Worm (Caenorhabditis elegans) whole organism, late embryonic: ENCODE data around the gene Y116A8B.1.

Experiments used
- ceh-30 ChIP-seq: fragments of 150-350 bp; optimal IDR thresholded peaks from 2 replicates; lab custom pipeline; 2014; ENCODE audit warnings: missing biosample characterization, missing genetic modification characterization
- che-1 ChIP-seq: sonication (generic microtip); optimal IDR thresholded peaks from 2 replicates; lab custom pipeline; 2016; ENCODE audit warnings: mild to moderate bottlenecking, missing genetic modification characterization, missing compliant biosample characterization
- fax-1 ChIP-seq: sonication (generic microtip); optimal IDR thresholded peaks from 2 replicates; lab custom pipeline; 2016; ENCODE audit warnings: missing genotype, missing genetic modification characterization, missing compliant biosample characterization
- hlh-13 ChIP-seq: fragments of 200-800 bp; sonication (Bioruptor generic); optimal IDR thresholded peaks from 2 replicates; lab custom pipeline; 2018; ENCODE audit warnings: mild to moderate bottlenecking, missing genetic modification characterization, missing compliant biosample characterization
- hlh-15 ChIP-seq: sonication (generic microtip); optimal IDR thresholded peaks from 2 replicates; lab custom pipeline; 2016; ENCODE audit warnings: missing genetic modification characterization, missing compliant biosample characterization
- hlh-30 ChIP-seq: sonication (generic microtip); optimal IDR thresholded peaks from 2 replicates; lab custom pipeline; 2017; ENCODE audit warnings: antibody characterized with exemption, missing genetic modification characterization, missing compliant biosample characterization; ENCODE audit not compliant: insufficient read depth
- odd-2 ChIP-seq: sonication (generic microtip); optimal IDR thresholded peaks from 2 replicates; lab custom pipeline; 2017; ENCODE audit warnings: antibody characterized with exemption, mild to moderate bottlenecking, missing genetic modification characterization, missing compliant biosample characterization
- pha-4 ChIP-seq: fragments of 150-350 bp; optimal IDR thresholded peaks from 2 replicates; lab custom pipeline; 2018; ENCODE audit warnings: missing biosample characterization, missing genetic modification reagents, missing genetic modification characterization
- ref-2 ChIP-seq: sonication (generic microtip); optimal IDR thresholded peaks from 2 replicates; lab custom pipeline; 2016; ENCODE audit warnings: missing genetic modification characterization, missing compliant biosample characterization
- syd-9 ChIP-seq: sonication (generic microtip); optimal IDR thresholded peaks from 2 replicates; lab custom pipeline; 2016; ENCODE audit warnings: mild to moderate bottlenecking, missing genetic modification characterization, moderate library complexity, missing compliant biosample characterization
- tbx-2 ChIP-seq: sonication (generic microtip); optimal IDR thresholded peaks from 2 replicates; lab custom pipeline; 2016; ENCODE audit warnings: missing genetic modification characterization, missing compliant biosample characterization
- unc-86 ChIP-seq: sonication (generic microtip); optimal IDR thresholded peaks from 2 replicates; lab custom pipeline; 2016; ENCODE audit warnings: missing genetic modification characterization, missing compliant biosample characterization

DNA sequence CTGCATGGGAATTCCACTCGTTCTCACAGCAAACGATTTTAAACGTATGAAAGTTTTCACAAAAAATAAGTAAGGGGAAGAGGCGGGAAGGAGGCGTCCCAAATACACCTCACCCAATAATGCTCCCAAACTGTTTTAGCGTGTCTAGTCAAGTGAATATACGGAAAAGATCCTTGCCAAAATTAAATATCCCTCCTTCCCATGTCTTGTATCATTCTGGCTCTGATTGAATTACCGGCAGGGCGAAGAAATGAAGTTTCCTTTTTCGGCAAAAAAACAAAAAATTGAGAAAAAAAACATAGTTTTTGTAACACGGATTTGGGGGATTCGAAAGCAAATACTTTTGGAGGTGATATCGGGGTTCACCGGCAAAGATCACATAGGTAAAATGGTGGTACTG lies 22.8 kb downstream of the Y116A8B.1 start:
- TF ChIP-seq fax-1 (tag; lab: Kevin White, UChicago) = no peak
- no peak for TF ChIP-seq che-1 (tag; lab: Kevin White, UChicago)
- no peak for TF ChIP-seq tbx-2
- no peak for TF ChIP-seq hlh-30 (tag; lab: Kevin White, UChicago)
- no peak for TF ChIP-seq unc-86
- no peak for TF ChIP-seq ceh-30 (tag; lab: Kevin White, UChicago)
- TF ChIP-seq hlh-13 (GFP tag; lab: Kevin White, UChicago) = no peak
- TF ChIP-seq pha-4 = no peak
- no peak for TF ChIP-seq syd-9 (tag; lab: Kevin White, UChicago)
- no peak for TF ChIP-seq hlh-15 (tag; lab: Kevin White, UChicago)
- no peak for TF ChIP-seq odd-2 (tag; lab: Kevin White, UChicago)
- no peak for TF ChIP-seq ref-2 (tag; lab: Kevin White, UChicago)
